Fruit fly (Drosophila melanogaster): ENCODE results near the gene Ipp.

Ipp gene

DNA sequence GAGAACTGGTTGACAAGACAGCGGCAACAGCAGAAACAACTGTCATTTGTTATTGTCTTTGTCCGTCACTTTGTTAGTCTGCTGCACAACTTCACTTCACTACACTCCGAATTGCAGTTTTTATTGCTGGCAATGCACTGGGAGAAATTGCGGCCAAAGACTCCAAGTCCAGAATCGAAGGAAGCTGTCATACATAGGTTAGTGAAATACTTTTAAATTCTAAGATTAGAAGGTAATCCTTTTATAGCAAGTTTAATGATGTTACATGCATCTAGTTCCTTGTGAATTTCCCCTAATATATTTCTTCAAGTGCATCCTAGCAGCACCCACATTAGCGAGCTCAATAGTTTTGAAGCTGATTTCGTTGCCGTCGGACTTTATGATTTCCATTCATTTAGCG, 50.3 kb downstream of the Ipp start (continued):
- TF ChIP-seq phol (tag; optimal IDR thresholded peaks at IDR 0.05) (peak; percentile 67), lola (GFP tag; optimal IDR thresholded peaks at IDR 0.05) (peak in 1 of 3 experiments; percentile 24), kah (GFP tag; optimal IDR thresholded peaks at IDR 0.05) (peak; percentile 31), CG2875 (GFP tag; optimal IDR thresholded peaks at IDR 0.05) (peak; percentile 14), Asciz (GFP tag; optimal IDR thresholded peaks at IDR 0.05) (peak; percentile 49), dysf (GFP tag; IDR thresholded peaks at IDR 0.05) (peak; percentile 52; the same call in 2 of the 3 replicates), trem (tag; optimal IDR thresholded peaks at IDR 0.05) (peak; percentile 37), rib (GFP tag; IDR thresholded peaks at IDR 0.05) (no peak), unpg (GFP tag; optimal IDR thresholded peaks at IDR 0.05) (peak; percentile 49), CG14014 (GFP tag; IDR thresholded peaks at IDR 0.05) (no peak), CoRest (tag; optimal IDR thresholded peaks at IDR 0.05) (peak; percentile 32), CG10654 (GFP tag; optimal IDR thresholded peaks at IDR 0.05) (peak; percentile 20), CG6272 (GFP tag; IDR thresholded peaks at IDR 0.05) (no peak), CG14441 (GFP tag; IDR thresholded peaks at IDR 0.05) (0 out of 2 replicates have a peak, but pooled peaks have one; percentile 26), lmd (GFP tag; IDR thresholded peaks at IDR 0.05) (peak; percentile 63), CG11093 (GFP tag; IDR thresholded peaks at IDR 0.05) (no peak), ci (GFP tag; IDR thresholded peaks at IDR 0.05) (peak; percentile 57; the same call in 1 of the 3 replicates), bcd (GFP tag; optimal IDR thresholded peaks at IDR 0.05) (peak; percentile 10), CG30403 (GFP tag; optimal IDR thresholded peaks at IDR 0.05) (peak; percentile 25), CG1792 (GFP tag; optimal IDR thresholded peaks at IDR 0.05) (no peak), Myb (GFP tag; optimal IDR thresholded peaks at IDR 0.05) (no peak), CG11456 (GFP tag; IDR thresholded peaks at IDR 0.05) (peak; percentile 23; the same call in 1 of the 3 replicates), Med (GFP tag) (peak; percentile 58), CG8089 (GFP tag; optimal IDR thresholded peaks at IDR 0.05) (peak; percentile 24), ham (GFP tag; IDR thresholded peaks at IDR 0.05) (no peak), D19A (tag; optimal IDR thresholded peaks at IDR 0.05) (peak; percentile 49), HLH3B (GFP tag; IDR thresholded peaks at IDR 0.05) (peak; percentile 55; the same call in 1 of the 2 replicates), CG5245 (GFP tag; optimal IDR thresholded peaks at IDR 0.05) (peak; percentile 57), CG15696 (tag; optimal IDR thresholded peaks at IDR 0.05) (peak; percentile 15), Abd-B (GFP tag; optimal IDR thresholded peaks at IDR 0.05) (peak; percentile 19), H2.0 (GFP tag; IDR thresholded peaks at IDR 0.05) (no peak), Six4 (GFP tag; optimal IDR thresholded peaks at IDR 0.05) (peak; percentile 8), gem (tag; optimal IDR thresholded peaks at IDR 0.05) (peak; percentile 57), sisA (GFP tag; IDR thresholded peaks at IDR 0.05) (peak; percentile 63), sqz (GFP tag; optimal IDR thresholded peaks at IDR 0.05) (no peak), h (optimal IDR thresholded peaks at IDR 0.05) (no peak), abd-A (tag; optimal IDR thresholded peaks at IDR 0.05) (no peak), CG14965 (GFP tag; optimal IDR thresholded peaks at IDR 0.05; ENCODE audit: borderline replicate concordance) (no peak), CG18764 (GFP tag; optimal IDR thresholded peaks at IDR 0.05) (peak; percentile 18), CG15073 (GFP tag; optimal IDR thresholded peaks at IDR 0.05) (no peak), tin (GFP tag; optimal IDR thresholded peaks at IDR 0.05) (peak; percentile 47), CG10267 (tag; optimal IDR thresholded peaks at IDR 0.05) (peak; percentile 38), dpn (GFP tag; optimal IDR thresholded peaks at IDR 0.05) (peak in 1 of 2 experiments; percentile 25), CG2712 (tag; optimal IDR thresholded peaks at IDR 0.05) (peak; percentile 61), CG32767 (GFP tag; IDR thresholded peaks at IDR 0.05) (0 out of 2 replicates have a peak, but pooled peaks have one; percentile 31), ap (GFP tag; IDR thresholded peaks at IDR 0.05) (peak; percentile 33; the same call in 1 of the 2 replicates), CTCF (GFP tag; optimal IDR thresholded peaks at IDR 0.05) (peak; percentile 10), D19B (GFP tag; optimal IDR thresholded peaks at IDR 0.05) (no peak), fd102C (GFP tag; optimal IDR thresholded peaks at IDR 0.05) (peak; percentile 18), hkb (optimal IDR thresholded peaks at IDR 0.05) (no peak), hkb (GFP tag; IDR thresholded peaks at IDR 0.05) (peak; percentile 32; the same call in 1 of the 2 replicates), zen (tag; optimal IDR thresholded peaks at IDR 0.05) (peak; percentile 52)
